Fruit fly (Drosophila melanogaster) whole organism, prepupa: ENCODE measurements around the gene CG43093.
A peak's percentile ranks its signal among the peaks of the same experiment; 100 is the strongest.

Source experiments
- Blimp-1 ChIP-seq: fragments of 200-800 bp; sonication (Bioruptor generic); optimal IDR thresholded peaks from 3 replicates; lab custom pipeline; 2017; ENCODE audit warnings: missing biosample characterization, missing genetic modification characterization, mild to moderate bottlenecking, moderate library complexity, missing genetic modification reagents
- CG10631 ChIP-seq: fragments of 200-800 bp; sonication (Bioruptor generic); optimal IDR thresholded peaks from 2 replicates; lab custom pipeline; 2016; ENCODE audit warnings: missing biosample characterization, missing genetic modification characterization
- CG10669 ChIP-seq: fragments of 200-800 bp; sonication (Bioruptor generic); optimal IDR thresholded peaks from 3 replicates; lab custom pipeline; 2018; ENCODE audit warnings: missing biosample characterization, mild to moderate bottlenecking, missing genetic modification characterization, moderate library complexity
- CG15336 ChIP-seq: fragments of 200-800 bp; sonication (Bioruptor generic); IDR thresholded peaks from 2 replicates; pipeline ENCODE4 v1.3.6; 2022; ENCODE audit warnings: missing biosample characterization, missing genetic modification characterization
- CG1621 ChIP-seq: fragments of 200-800 bp; sonication (Bioruptor generic); optimal IDR thresholded peaks from 3 replicates; lab custom pipeline; 2018; ENCODE audit warnings: missing biosample characterization, mild to moderate bottlenecking, missing genetic modification characterization
- CG3032 ChIP-seq: fragments of 200-800 bp; optimal IDR thresholded peaks from 2 replicates; lab custom pipeline; 2019; ENCODE audit warnings: missing biosample characterization, mild to moderate bottlenecking, missing genetic modification characterization, moderate library complexity
- CG31627 ChIP-seq: fragments of 200-800 bp; sonication (Bioruptor generic); optimal IDR thresholded peaks from 3 replicates; lab custom pipeline; 2016; ENCODE audit warnings: missing biosample characterization, missing genetic modification characterization
- CG32006 ChIP-seq: fragments of 200-800 bp; sonication (Bioruptor generic); optimal IDR thresholded peaks from 3 replicates; lab custom pipeline; 2017; ENCODE audit warnings: missing biosample characterization, mild to moderate bottlenecking, missing genetic modification characterization
- CG3919 ChIP-seq: fragments of 200-800 bp; sonication (Bioruptor generic); optimal IDR thresholded peaks from 3 replicates; lab custom pipeline; 2016; ENCODE audit warnings: missing biosample characterization, missing genetic modification characterization
- CG6163 ChIP-seq: fragments of 200-800 bp; sonication (Bioruptor generic); IDR thresholded peaks from 3 replicates; pipeline ENCODE4 v1.3.6; 2022; ENCODE audit warnings: missing biosample characterization, missing genetic modification characterization
- CG6276 ChIP-seq: fragments of 200-800 bp; sonication (Bioruptor generic); optimal IDR thresholded peaks from 2 replicates; lab custom pipeline; 2017; ENCODE audit warnings: missing biosample characterization, mild to moderate bottlenecking, missing genetic modification characterization
- CG6792 ChIP-seq: fragments of 200-800 bp; sonication (Bioruptor generic); optimal IDR thresholded peaks from 3 replicates; lab custom pipeline; 2016; ENCODE audit warnings: missing biosample characterization, missing genetic modification characterization
- CG6808 ChIP-seq: fragments of 200-800 bp; sonication (Bioruptor generic); optimal IDR thresholded peaks from 3 replicates; lab custom pipeline; 2017; ENCODE audit warnings: missing biosample characterization, missing genetic modification characterization, mild to moderate bottlenecking, moderate library complexity, missing genetic modification reagents
- CG6854 ChIP-seq: fragments of 200-800 bp; sonication (Bioruptor generic); optimal IDR thresholded peaks from 2 replicates; lab custom pipeline; 2017; ENCODE audit warnings: missing biosample characterization, mild to moderate bottlenecking, missing genetic modification characterization
- CG8119 ChIP-seq: fragments of 200-800 bp; sonication (Bioruptor generic); IDR thresholded peaks from 3 replicates; pipeline ENCODE4 v1.3.6; 2022; ENCODE audit warnings: missing biosample characterization, missing genetic modification characterization
- CG8632 ChIP-seq: fragments of 200-800 bp; sonication (Bioruptor generic); optimal IDR thresholded peaks from 3 replicates; lab custom pipeline; 2016; ENCODE audit warnings: missing biosample characterization, missing genetic modification characterization
- Eip75B ChIP-seq: fragments of 200-800 bp; sonication (Bioruptor generic); optimal IDR thresholded peaks from 3 replicates; lab custom pipeline; 2016; ENCODE audit warnings: missing biosample characterization, missing genetic modification characterization
- Eip93F ChIP-seq: fragments of 200-800 bp; sonication (Bioruptor generic); optimal IDR thresholded peaks from 2 replicates; lab custom pipeline; 2016; ENCODE audit warnings: missing biosample characterization, mild to moderate bottlenecking, missing genetic modification characterization
- Ets21C ChIP-seq: fragments of 200-800 bp; sonication (Bioruptor generic); optimal IDR thresholded peaks from 3 replicates; lab custom pipeline; 2016; ENCODE audit warnings: missing biosample characterization, missing genetic modification characterization
- Ets96B ChIP-seq: fragments of 200-800 bp; optimal IDR thresholded peaks from 2 replicates; lab custom pipeline; 2019; ENCODE audit warnings: missing biosample characterization, mild to moderate bottlenecking, missing genetic modification characterization, moderate library complexity
- Smox ChIP-seq: fragments of 200-800 bp; sonication (Bioruptor generic); optimal IDR thresholded peaks from 3 replicates; lab custom pipeline; 2016; ENCODE audit warnings: missing biosample characterization, missing genetic modification characterization
- cyc ChIP-seq: fragments of 200-800 bp; sonication (Bioruptor generic); optimal IDR thresholded peaks from 3 replicates; lab custom pipeline; 2016; ENCODE audit warnings: missing biosample characterization, missing genetic modification characterization
- dac ChIP-seq: fragments of 200-800 bp; sonication (Bioruptor generic); optimal IDR thresholded peaks from 2 replicates; lab custom pipeline; 2017; ENCODE audit warnings: missing biosample characterization, mild to moderate bottlenecking, missing genetic modification characterization
- dsx ChIP-seq: fragments of 200-800 bp; optimal IDR thresholded peaks from 3 replicates; lab custom pipeline; 2019; ENCODE audit warnings: missing biosample characterization, mild to moderate bottlenecking, missing genetic modification characterization, moderate library complexity; ENCODE audit not compliant: poor library complexity, severe bottlenecking
- lz ChIP-seq: fragments of 200-800 bp; sonication (Bioruptor generic); optimal IDR thresholded peaks from 3 replicates; lab custom pipeline; 2016; ENCODE audit warnings: missing biosample characterization, missing genetic modification characterization
- net ChIP-seq: fragments of 200-800 bp; sonication (Bioruptor generic); optimal IDR thresholded peaks from 3 replicates; lab custom pipeline; 2016; ENCODE audit warnings: missing biosample characterization, missing genetic modification characterization
- salr ChIP-seq, 2 experiments: fragments of 200-800 bp; sonication (Bioruptor generic); optimal IDR thresholded peaks; 3 replicates each; lab custom pipeline; 2016 to 2018; ENCODE audit warnings: missing biosample characterization in 2 of 2, missing genetic modification characterization in 2 of 2, mild to moderate bottlenecking in 1 of 2
- spab ChIP-seq: fragments of 200-800 bp; sonication (Bioruptor generic); optimal IDR thresholded peaks from 2 replicates; lab custom pipeline; 2017; ENCODE audit warnings: missing biosample characterization, mild to moderate bottlenecking, missing genetic modification characterization, missing genetic modification reagents
- ss ChIP-seq, 2 experiments: fragments of 200-800 bp; sonication (Bioruptor generic); optimal IDR thresholded peaks; 2 replicates in 1 of 2; 3 replicates in 1 of 2; lab custom pipeline; 2017 to 2018; ENCODE audit warnings: mild to moderate bottlenecking in 2 of 2, missing biosample characterization in 2 of 2, missing genetic modification characterization in 2 of 2, moderate library complexity in 1 of 2
- svp ChIP-seq: fragments of 200-800 bp; sonication (Bioruptor generic); peaks from one replicate; lab custom pipeline; 2016; ENCODE audit warnings: missing biosample characterization, missing genetic modification characterization
- vri ChIP-seq: fragments of 200-800 bp; sonication (Bioruptor generic); optimal IDR thresholded peaks from 3 replicates; lab custom pipeline; 2016; ENCODE audit warnings: missing biosample characterization, mild to moderate bottlenecking, missing genetic modification characterization

CG43093 gene

DNA sequence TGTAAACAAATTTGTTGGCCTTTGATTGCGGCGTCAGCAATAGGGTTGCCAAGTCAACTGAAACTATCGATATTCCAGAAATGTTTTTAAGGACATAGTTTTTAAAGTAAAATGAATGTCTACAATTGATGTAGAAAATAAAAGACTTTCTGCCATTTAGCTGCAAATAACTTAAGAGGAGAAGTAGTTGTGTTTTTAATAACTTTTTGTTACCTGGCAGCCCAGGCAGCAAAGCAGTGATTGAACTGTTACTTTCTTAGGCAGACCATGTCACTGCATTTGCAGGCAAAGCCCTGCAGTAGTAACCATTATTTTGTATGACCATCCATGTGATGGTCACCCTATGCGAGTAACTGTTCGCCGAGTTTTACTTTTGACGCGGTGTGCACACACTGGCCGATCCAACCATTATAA lies 19.6 kb downstream of the CG43093 start, which contains the start of the genes rumi, CG7029 and Usp12-46 (continued):
- no peak for TF ChIP-seq dac (GFP tag; lab: Kevin White, UChicago)
- TF ChIP-seq CG6854 (GFP tag; lab: Kevin White, UChicago), result peak; percentile 1
- TF ChIP-seq CG3919 (GFP tag; lab: Kevin White, UChicago), result no peak
- no peak for TF ChIP-seq Eip93F
- peak; percentile 83 for TF ChIP-seq CG3032 (tag; lab: Kevin White, UChicago)
- peak in 1 of 2 experiments; percentile 62 for TF ChIP-seq salr (GFP tag; optimal IDR thresholded peaks at IDR 0.05; lab: Kevin White, UChicago)
- peak; percentile 54 for TF ChIP-seq CG1621 (tag; lab: Kevin White, UChicago)
- peak; percentile 31 for TF ChIP-seq Blimp-1 (GFP tag; lab: Kevin White, UChicago)
- peak; percentile 56 for TF ChIP-seq Ets96B (tag; lab: Kevin White, UChicago)
- TF ChIP-seq CG6276, result no peak
- TF ChIP-seq, all 60 proteins: peak for 31

DNA sequence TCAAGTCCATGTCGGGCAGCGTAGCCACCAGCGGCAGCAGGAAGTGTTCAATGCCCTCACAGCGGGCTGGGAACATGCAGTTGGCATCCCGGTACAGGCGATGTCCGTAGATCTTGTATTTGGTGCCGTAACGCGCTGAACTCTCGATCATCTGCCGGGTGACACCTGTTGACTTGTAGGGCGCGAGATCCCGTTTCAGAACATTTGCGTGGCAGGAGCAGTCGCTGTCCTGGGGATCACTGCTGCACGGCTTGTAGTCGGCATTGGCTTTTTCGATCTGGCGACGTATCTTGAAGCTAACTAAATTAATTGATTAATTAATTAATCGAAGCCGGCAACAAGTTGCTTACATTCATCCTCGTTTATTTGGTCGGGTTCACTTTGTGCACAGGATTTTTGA lies 20.1 kb downstream of the CG43093 start:
- no peak for TF ChIP-seq CG8119 (GFP tag; lab: Robert Waterston, UW)
- no peak for TF ChIP-seq CG3919 (GFP tag; lab: Kevin White, UChicago)
- TF ChIP-seq CG6792 (GFP tag; lab: Kevin White, UChicago), result no peak
- no peak for TF ChIP-seq CG1621 (tag; lab: Kevin White, UChicago)
- no peak for TF ChIP-seq net (GFP tag; lab: Kevin White, UChicago)
- no peak for TF ChIP-seq CG31627 (GFP tag; lab: Kevin White, UChicago)
- no peak for TF ChIP-seq CG6808 (GFP tag; lab: Kevin White, UChicago)
- TF ChIP-seq CG6854 (GFP tag; lab: Kevin White, UChicago), result no peak
- TF ChIP-seq lz (GFP tag; lab: Kevin White, UChicago), result no peak
- no peak for TF ChIP-seq svp (GFP tag; lab: Kevin White, UChicago)
- no peak for TF ChIP-seq Ets96B (tag; lab: Kevin White, UChicago)
- no peak for TF ChIP-seq Smox
- no peak for TF ChIP-seq Ets21C
- no peak for TF ChIP-seq CG8632 (GFP tag; lab: Kevin White, UChicago)
- no peak for TF ChIP-seq salr (GFP tag; optimal IDR thresholded peaks at IDR 0.05; lab: Kevin White, UChicago)

DNA sequence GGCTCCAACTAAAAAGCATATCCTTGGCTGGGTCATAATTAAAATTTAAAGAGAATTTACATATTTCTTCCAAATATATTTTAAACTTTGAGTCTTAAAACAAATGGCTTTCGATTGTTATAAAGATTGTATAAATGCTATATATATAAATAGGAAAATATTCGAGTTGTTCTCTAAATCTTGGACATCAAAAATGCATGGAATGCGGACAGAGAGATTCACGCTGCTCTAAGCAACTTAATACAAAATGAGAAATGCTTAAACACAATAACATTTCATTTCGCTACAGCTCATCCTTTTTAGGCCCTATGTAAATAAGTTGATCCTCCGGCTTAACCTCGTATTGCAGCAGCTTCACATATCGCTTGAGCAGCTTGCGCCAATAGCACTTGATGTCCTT lies 21.2 kb downstream of the CG43093 start, which contains the start of gene CG31139:
TSS of gene CG31139 (minus strand) at position 101 of the 400 bp plus-strand sequence.
- TF ChIP-seq CG31627 (GFP tag; lab: Kevin White, UChicago) (no peak), CG15336 (GFP tag; lab: Robert Waterston, UW) (no peak), Eip75B (GFP tag; lab: Kevin White, UChicago) (no peak), CG10669 (no peak), spab (GFP tag; lab: Kevin White, UChicago) (no peak), CG8119 (GFP tag; lab: Robert Waterston, UW) (no peak), Blimp-1 (GFP tag; lab: Kevin White, UChicago) (no peak), CG6163 (GFP tag; lab: Robert Waterston, UW) (no peak), CG32006 (GFP tag; lab: Kevin White, UChicago) (no peak), salr (GFP tag; optimal IDR thresholded peaks at IDR 0.05; lab: Kevin White, UChicago) (no peak), cyc (GFP tag; lab: Kevin White, UChicago) (no peak), ss (GFP tag; optimal IDR thresholded peaks at IDR 0.05; lab: Kevin White, UChicago) (no peak), CG10631 (GFP tag; lab: Kevin White, UChicago) (no peak), vri (GFP tag; lab: Kevin White, UChicago) (no peak)

DNA sequence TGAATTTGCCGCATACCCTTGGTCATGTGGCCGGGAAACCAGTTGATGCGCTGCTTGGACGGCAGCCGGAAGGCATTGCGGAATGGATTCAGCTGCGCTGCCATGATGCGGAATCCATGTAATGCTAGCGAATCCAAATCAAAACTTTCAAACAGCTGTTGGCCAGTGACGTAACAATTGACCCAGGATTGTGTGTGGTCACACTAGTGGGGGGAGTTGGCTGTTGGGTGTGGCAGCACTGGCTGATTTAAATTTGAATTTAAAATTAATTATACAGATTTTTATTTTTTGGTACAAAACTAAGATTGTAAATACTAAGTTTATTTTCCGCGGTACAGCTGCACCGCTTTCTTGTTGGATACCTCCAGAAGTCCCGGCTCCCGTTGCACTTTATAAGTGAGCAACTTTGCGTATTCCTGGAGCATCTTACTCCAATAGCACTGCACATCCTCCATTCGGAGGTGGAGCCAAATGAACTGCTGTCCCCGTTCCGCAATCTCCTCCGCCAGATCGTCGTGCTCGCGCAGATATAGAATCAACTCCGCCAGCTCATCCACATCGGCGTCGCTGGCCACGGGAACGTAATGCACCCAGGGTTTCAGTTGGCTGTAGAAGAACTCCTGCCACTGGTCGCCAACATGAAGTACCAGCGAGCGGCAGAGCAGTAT lies 22.6 kb downstream of the CG43093 start, which contains the start of gene CG17141:
TSS of gene CG17141 (minus strand) at position 177 of the 668 bp plus-strand sequence.
- TF ChIP-seq dsx, result no peak
- TF ChIP-seq, all 60 proteins: peak for 0
